Worm (Caenorhabditis elegans): ENCODE results near the gene srh-241.

Gene srh-241

ce11 chrV:2861505-2861904 lies 7.9 kb downstream of the srh-241 start, which contains the start of gene srh-270:
Gene srh-270, minus strand, starts transcription at chrV:2861605.
- TF ChIP-seq fax-1 (tag; optimal IDR thresholded peaks at IDR 0.05), result no peak
- no peak for TF ChIP-seq eyg-1 (tag; optimal IDR thresholded peaks at IDR 0.05)
- no peak for TF ChIP-seq C38D4.7 (GFP tag; optimal IDR thresholded peaks at IDR 0.05)
- no peak for TF ChIP-seq ceh-2 (tag; optimal IDR thresholded peaks at IDR 0.05)
- no peak for TF ChIP-seq sox-4 (tag; optimal IDR thresholded peaks at IDR 0.05)
- TF ChIP-seq lin-11 (tag; optimal IDR thresholded peaks at IDR 0.05), result no peak
- TF ChIP-seq ztf-16 (tag; optimal IDR thresholded peaks at IDR 0.05), result no peak
- TF ChIP-seq fkh-10 (GFP tag; optimal IDR thresholded peaks at IDR 0.05), result no peak
- TF ChIP-seq ama-1 (optimal IDR thresholded peaks at IDR 0.05), result no peak
- no peak for TF ChIP-seq ceh-9 (tag; optimal IDR thresholded peaks at IDR 0.05)
- TF ChIP-seq pat-9 (tag; optimal IDR thresholded peaks at IDR 0.05), result no peak

DNA sequence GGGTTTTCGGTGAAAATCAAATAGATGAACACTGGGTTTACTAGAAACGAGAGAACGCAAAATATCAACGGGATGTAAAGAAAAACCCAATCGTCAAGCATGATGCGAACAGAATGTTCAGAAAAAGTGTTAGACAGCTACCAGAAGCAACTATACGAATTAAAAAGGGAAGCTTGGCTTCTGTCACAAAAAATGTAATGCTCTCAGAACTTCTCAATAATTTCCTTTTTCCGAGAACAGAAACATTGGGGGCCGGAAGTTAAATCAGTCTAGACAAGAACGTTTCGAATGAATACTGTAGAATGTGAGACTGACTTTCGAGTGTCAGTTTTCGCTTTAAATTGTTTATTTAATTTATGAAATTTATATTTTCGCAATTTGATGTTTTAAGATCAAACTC lies 9.7 kb downstream of the srh-241 start, which contains the start of gene srj-54:
srj-54 (minus strand) TSS at position 101 of the 400 bp plus-strand sequence.
- no peak for TF ChIP-seq pat-9 (tag; optimal IDR thresholded peaks at IDR 0.05)
- TF ChIP-seq nfya-1 (tag; optimal IDR thresholded peaks at IDR 0.05), result no peak

DNA sequence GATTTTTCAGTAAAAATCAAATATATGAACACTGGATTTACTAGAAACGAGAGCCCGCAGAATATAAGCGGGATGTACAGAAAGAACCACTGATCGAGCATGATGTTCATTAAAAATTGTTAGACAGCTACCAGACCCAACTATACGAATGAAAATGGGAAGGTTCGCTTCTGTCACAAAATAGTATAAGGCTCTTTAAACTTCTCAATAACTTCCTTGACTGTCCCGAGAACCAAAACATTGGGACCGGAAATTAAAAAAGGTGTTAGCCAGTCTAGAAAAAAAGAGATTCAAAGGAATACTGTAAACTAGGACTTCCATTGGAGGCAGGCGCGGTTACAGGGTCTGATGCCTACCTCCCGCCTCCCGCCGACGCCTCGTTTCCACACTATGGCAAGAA lies 11.6 kb downstream of the srh-241 start, which contains the start of gene srj-55:
srj-55 (minus strand) TSS at position 101 of the 400 bp plus-strand sequence.
- TF ChIP-seq ceh-19 (GFP tag; optimal IDR thresholded peaks at IDR 0.05) (no peak), ahr-1 (tag; optimal IDR thresholded peaks at IDR 0.05) (no peak), unc-42 (tag; optimal IDR thresholded peaks at IDR 0.05) (no peak), K02D7.2 (tag; optimal IDR thresholded peaks at IDR 0.05) (no peak), ama-1 (optimal IDR thresholded peaks at IDR 0.05) (no peak), ceh-24 (tag; optimal IDR thresholded peaks at IDR 0.05) (no peak), lim-6 (tag; optimal IDR thresholded peaks at IDR 0.05) (no peak), F13H6.1 (tag; optimal IDR thresholded peaks at IDR 0.05) (no peak), T23F11.4 (GFP tag; optimal IDR thresholded peaks at IDR 0.05) (no peak), ceh-48 (tag; optimal IDR thresholded peaks at IDR 0.05) (no peak)

- TF ChIP-seq K09A11.1 (tag; optimal IDR thresholded peaks at IDR 0.05; ENCODE audit: insufficient read depth), result no peak
- no peak for TF ChIP-seq ceh-34 (tag; optimal IDR thresholded peaks at IDR 0.05)
- no peak for TF ChIP-seq ceh-22 (tag; optimal IDR thresholded peaks at IDR 0.05)
- no peak for TF ChIP-seq elt-4 (tag; optimal IDR thresholded peaks at IDR 0.05)
Measured at ce11 chrV:2855473-2855872, 13.9 kb downstream of the srh-241 start, which contains the start of gene srj-57. Gene srj-57, minus strand, starts transcription at chrV:2855573.

ce11 chrV:2849071-2849470 lies 20.3 kb downstream of the srh-241 start, which contains the start of gene ugt-53:
Gene ugt-53, plus strand, starts transcription at chrV:2849343.
- TF ChIP-seq elt-2 (tag; optimal IDR thresholded peaks at IDR 0.05) (peak; percentile 6), unc-86 (tag; optimal IDR thresholded peaks at IDR 0.05) (no peak), ceh-45 (GFP tag; IDR thresholded peaks at IDR 0.05) (no peak)

DNA sequence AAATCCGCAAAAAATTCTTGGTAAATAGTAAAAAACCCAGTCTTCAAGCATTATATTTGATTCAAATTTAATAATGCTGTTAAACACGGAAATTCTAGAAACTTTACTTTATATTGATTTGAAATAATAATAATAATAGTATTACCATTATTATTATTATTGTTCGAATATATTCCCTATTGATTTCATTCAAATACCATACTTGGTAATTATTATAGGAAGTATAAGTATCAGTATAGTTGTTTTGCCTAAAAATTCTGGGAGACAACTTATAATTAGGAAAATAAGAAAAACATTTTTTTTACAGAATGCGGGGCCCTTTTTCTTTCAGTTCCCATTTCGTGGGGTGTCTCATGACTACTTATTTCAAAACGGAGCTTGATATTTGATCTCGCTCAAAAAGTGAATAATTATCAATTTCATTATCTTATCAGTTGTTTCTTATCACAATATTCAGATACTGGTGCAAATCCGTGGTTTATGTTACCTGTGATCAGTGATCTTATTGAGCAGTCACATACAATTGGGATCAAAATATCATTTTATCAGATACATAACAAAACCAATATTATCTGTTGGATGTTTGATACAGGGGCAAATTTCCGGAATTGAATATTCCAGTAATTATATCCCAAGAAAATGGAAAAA lies 21.0 kb downstream of the srh-241 start, which contains the start of gene srj-49:
srj-49 (minus strand) TSS at position 51 of the 648 bp plus-strand sequence.
- TF ChIP-seq Y22D7AL.16 (tag; optimal IDR thresholded peaks at IDR 0.05) (no peak), elt-2 (tag; optimal IDR thresholded peaks at IDR 0.05) (peak; percentile 86)

- TF ChIP-seq ceh-19 (GFP tag; optimal IDR thresholded peaks at IDR 0.05) (no peak), lim-6 (tag; optimal IDR thresholded peaks at IDR 0.05) (no peak), C38D4.7 (GFP tag; optimal IDR thresholded peaks at IDR 0.05) (no peak)
Measured at ce11 chrV:2845771-2846170, 23.6 kb downstream of the srh-241 start, which contains the start of gene srj-44. Gene srj-44, minus strand, starts transcription at chrV:2845871.

Measured in whole organism, late embryonic.